Worm (Caenorhabditis elegans) whole organism, mixed stage, embryonic: ENCODE data around the gene algn-11.

ENCODE experiments used
- ces-1 ChIP-seq: fragments of 150-350 bp; optimal IDR thresholded peaks from 2 replicates; lab custom pipeline; 2014; ENCODE audit warnings: missing biosample characterization, missing genetic modification reagents, missing genetic modification characterization
- drap-1 ChIP-seq: fragments of 200-800 bp; sonication (Bioruptor generic); optimal IDR thresholded peaks from 3 replicates; lab custom pipeline; 2018; ENCODE audit warnings: mild to moderate bottlenecking, missing genetic modification characterization, missing compliant biosample characterization
- elt-1 ChIP-seq: sonication (generic microtip); optimal IDR thresholded peaks from 2 replicates; lab custom pipeline; 2017; ENCODE audit warnings: missing genetic modification characterization, mild to moderate bottlenecking, missing compliant biosample characterization, antibody characterized with exemption, moderate library complexity, borderline replicate concordance; ENCODE audit not compliant: insufficient read depth
- elt-3 ChIP-seq: fragments of 150-350 bp; optimal IDR thresholded peaks from 2 replicates; lab custom pipeline; 2014; ENCODE audit warnings: missing biosample characterization, missing genetic modification characterization
- ham-2 ChIP-seq: fragments of 200-800 bp; sonication (Bioruptor generic); optimal IDR thresholded peaks from 2 replicates; lab custom pipeline; 2018; ENCODE audit warnings: mild to moderate bottlenecking, missing genetic modification characterization, missing compliant biosample characterization
- lin-32 ChIP-seq: fragments of 200-800 bp; sonication (Bioruptor generic); optimal IDR thresholded peaks from 2 replicates; lab custom pipeline; 2018; ENCODE audit warnings: mild to moderate bottlenecking, missing genetic modification characterization, missing compliant biosample characterization
- mab-5 ChIP-seq: fragments of 150-350 bp; optimal IDR thresholded peaks from 2 replicates; lab custom pipeline; 2014; ENCODE audit warnings: missing biosample characterization, missing genetic modification characterization
- nhr-28 ChIP-seq: fragments of 150-350 bp; optimal IDR thresholded peaks from 2 replicates; lab custom pipeline; 2014; ENCODE audit warnings: missing biosample characterization, missing genetic modification characterization
- sem-2 ChIP-seq: fragments of 200-800 bp; sonication (Bioruptor generic); optimal IDR thresholded peaks from 2 replicates; lab custom pipeline; 2018; ENCODE audit warnings: mild to moderate bottlenecking, missing genetic modification characterization, missing compliant biosample characterization
- snpc-4 ChIP-seq: fragments of 150-350 bp; optimal IDR thresholded peaks from 2 replicates; lab custom pipeline; 2014; ENCODE audit warnings: missing biosample characterization, missing genetic modification characterization
- unc-39 ChIP-seq: fragments of 150-350 bp; optimal IDR thresholded peaks from 2 replicates; lab custom pipeline; 2014; ENCODE audit warnings: missing biosample characterization, missing genetic modification characterization
- ztf-11 ChIP-seq: fragments of 150-350 bp; optimal IDR thresholded peaks from 2 replicates; lab custom pipeline; 2014; ENCODE audit warnings: missing biosample characterization, missing genetic modification characterization

DNA sequence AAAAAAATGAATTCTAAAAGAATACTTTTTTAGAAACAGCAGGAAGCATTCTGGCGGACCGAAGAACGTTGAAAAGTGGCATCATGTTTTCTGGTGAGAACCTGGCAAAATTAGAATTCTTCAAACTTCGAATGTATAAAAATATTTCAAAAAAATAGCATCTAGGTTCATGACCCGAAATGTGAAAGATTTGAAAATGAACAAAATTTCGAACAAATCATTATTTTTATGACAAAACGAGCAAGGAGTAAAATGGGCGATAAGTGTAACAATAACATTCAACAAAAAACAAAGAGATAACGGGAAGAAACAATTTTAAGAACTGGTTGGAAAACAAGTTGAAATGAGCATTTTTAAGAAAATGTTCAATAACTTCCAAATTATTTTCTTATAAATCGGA lies 15.1 kb downstream of the algn-11 start, which contains the start of gene psd-1:
- TF ChIP-seq snpc-4 (tag; lab: Kevin White, UChicago), result no peak
- TF ChIP-seq drap-1 (GFP tag; lab: Kevin White, UChicago), result no peak
- no peak for TF ChIP-seq nhr-28 (tag; lab: Kevin White, UChicago)
- TF ChIP-seq lin-32 (GFP tag; lab: Kevin White, UChicago), result no peak
- TF ChIP-seq ham-2, result no peak
- TF ChIP-seq elt-3 (tag; lab: Kevin White, UChicago), result no peak
- no peak for TF ChIP-seq ztf-11 (tag; lab: Kevin White, UChicago)
- TF ChIP-seq unc-39 (tag; lab: Kevin White, UChicago), result no peak
- no peak for TF ChIP-seq elt-1
- no peak for TF ChIP-seq mab-5 (tag; lab: Kevin White, UChicago)
- TF ChIP-seq ces-1, result no peak
- no peak for TF ChIP-seq sem-2 (GFP tag; lab: Kevin White, UChicago)
